Worm (Caenorhabditis elegans) whole organism, mixed stage, embryonic: ENCODE results near the gene C54C6.7.

Experiments used
- lsy-2 ChIP-seq: fragments of 150-350 bp; optimal IDR thresholded peaks from 2 replicates; lab custom pipeline; 2014; ENCODE audit warnings: missing biosample characterization, missing genetic modification characterization
- mep-1 ChIP-seq: fragments of 150-350 bp; optimal IDR thresholded peaks from 2 replicates; lab custom pipeline; 2017; ENCODE audit warnings: missing biosample characterization, missing genetic modification reagents, missing genetic modification characterization, inconsistent platforms
- nhr-2 ChIP-seq: fragments of 150-350 bp; optimal IDR thresholded peaks from 2 replicates; lab custom pipeline; 2014; ENCODE audit warnings: missing biosample characterization, missing genetic modification characterization
- nhr-237 ChIP-seq: fragments of 150-350 bp; optimal IDR thresholded peaks from 2 replicates; lab custom pipeline; 2014; ENCODE audit warnings: missing biosample characterization, missing genetic modification characterization
- nhr-28 ChIP-seq: fragments of 150-350 bp; optimal IDR thresholded peaks from 2 replicates; lab custom pipeline; 2014; ENCODE audit warnings: missing biosample characterization, missing genetic modification characterization
- sem-2 ChIP-seq: fragments of 200-800 bp; sonication (Bioruptor generic); optimal IDR thresholded peaks from 2 replicates; lab custom pipeline; 2018; ENCODE audit warnings: mild to moderate bottlenecking, missing genetic modification characterization, missing compliant biosample characterization
- snpc-4 ChIP-seq: fragments of 150-350 bp; optimal IDR thresholded peaks from 2 replicates; lab custom pipeline; 2014; ENCODE audit warnings: missing biosample characterization, missing genetic modification characterization
- sptf-1 ChIP-seq: sonication (generic microtip); optimal IDR thresholded peaks from 2 replicates; lab custom pipeline; 2017; ENCODE audit warnings: mild to moderate bottlenecking, missing genetic modification characterization, moderate library complexity, missing compliant biosample characterization

DNA sequence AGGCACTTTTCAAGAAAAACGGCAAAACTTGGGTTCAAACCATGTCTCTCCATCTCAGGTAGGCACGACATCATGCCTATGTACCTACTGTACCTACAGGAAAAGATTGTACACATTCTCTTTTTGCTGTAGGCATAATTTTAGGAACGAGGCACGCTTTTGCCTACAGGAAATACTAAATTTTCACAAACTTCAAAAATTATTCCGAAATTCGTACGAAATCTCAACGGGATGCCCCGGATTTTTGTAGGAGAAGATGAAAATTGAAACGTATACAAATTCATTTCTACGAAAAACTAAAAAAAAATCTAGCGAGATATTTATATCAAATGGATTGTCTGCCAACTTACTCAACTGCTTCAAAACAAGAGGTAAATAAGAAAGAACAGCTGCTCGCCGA lies 1.8 kb upstream of the C54C6.7 start, which contains the start of gene C54C6.11:
- no peak for TF ChIP-seq sptf-1
- TF ChIP-seq lsy-2 (tag; lab: Kevin White, UChicago), result no peak
- no peak for TF ChIP-seq sem-2
- no peak for TF ChIP-seq nhr-2 (tag; lab: Kevin White, UChicago)
- no peak for TF ChIP-seq mep-1
- TF ChIP-seq nhr-28, result no peak
- no peak for TF ChIP-seq snpc-4
- no peak for TF ChIP-seq nhr-237 (tag; lab: Kevin White, UChicago)
